Worm (Caenorhabditis elegans): Measurements from ENCODE around the gene ZK180.8.

The ZK180.8 gene

ce11 chrIV:4542972-4543371, 31.4 kb upstream of the ZK180.8 start:
- TF ChIP-seq pes-1 (GFP tag; IDR thresholded peaks at IDR 0.05) (no peak), tra-4 (tag; optimal IDR thresholded peaks at IDR 0.05) (no peak), hmg-4 (GFP tag; optimal IDR thresholded peaks at IDR 0.05) (no peak), ama-1 (optimal IDR thresholded peaks at IDR 0.05) (no peak), tbx-37 (GFP tag; conservative IDR thresholded peaks at IDR 0.05) (no peak), flt-1 (GFP tag; IDR thresholded peaks at IDR 0.05) (no peak), tbx-11 (GFP tag; IDR thresholded peaks at IDR 0.05) (no peak), sea-1 (GFP tag; conservative IDR thresholded peaks at IDR 0.05) (no peak), ets-7 (tag; optimal IDR thresholded peaks at IDR 0.05) (no peak), ceh-13 (GFP tag; optimal IDR thresholded peaks at IDR 0.05) (no peak), aly-1 (tag; optimal IDR thresholded peaks at IDR 0.05) (no peak), hmbx-1 (tag; optimal IDR thresholded peaks at IDR 0.05) (no peak), scrt-1 (GFP tag; IDR thresholded peaks at IDR 0.05) (no peak), hnd-1 (tag; optimal IDR thresholded peaks at IDR 0.05) (no peak)

- TF ChIP-seq ceh-13 (GFP tag; optimal IDR thresholded peaks at IDR 0.05) (no peak), flt-1 (GFP tag; IDR thresholded peaks at IDR 0.05) (no peak), aly-1 (tag; optimal IDR thresholded peaks at IDR 0.05) (no peak), hmg-4 (GFP tag; optimal IDR thresholded peaks at IDR 0.05) (no peak), sea-1 (GFP tag; conservative IDR thresholded peaks at IDR 0.05) (no peak), B0310.2 (tag; optimal IDR thresholded peaks at IDR 0.05) (no peak), scrt-1 (GFP tag; IDR thresholded peaks at IDR 0.05) (no peak), ets-7 (tag; optimal IDR thresholded peaks at IDR 0.05) (no peak), tbx-37 (GFP tag; conservative IDR thresholded peaks at IDR 0.05) (no peak), pes-1 (GFP tag; IDR thresholded peaks at IDR 0.05) (no peak), hmbx-1 (tag; optimal IDR thresholded peaks at IDR 0.05) (no peak), F13C5.2 (tag; optimal IDR thresholded peaks at IDR 0.05) (no peak), tra-4 (tag; optimal IDR thresholded peaks at IDR 0.05) (no peak), ceh-36 (tag; optimal IDR thresholded peaks at IDR 0.05) (no peak), ama-1 (optimal IDR thresholded peaks at IDR 0.05) (no peak)
Observed at ce11 chrIV:4541195-4541594, 29.7 kb upstream of the ZK180.8 start.

ce11 chrIV:4538672-4539071, 27.1 kb upstream of the ZK180.8 start:
- no peak for TF ChIP-seq tbx-11 (GFP tag; IDR thresholded peaks at IDR 0.05)

ce11 chrIV:4536247-4536646, 24.7 kb upstream of the ZK180.8 start, which contains the start of gene ZK185.2:
Gene ZK185.2 (plus strand): TSS chrIV:4536547.
- TF ChIP-seq hnd-1 (tag; optimal IDR thresholded peaks at IDR 0.05) (no peak), B0310.2 (tag; optimal IDR thresholded peaks at IDR 0.05) (no peak), hmg-4 (GFP tag; optimal IDR thresholded peaks at IDR 0.05) (no peak), scrt-1 (GFP tag; IDR thresholded peaks at IDR 0.05) (no peak), ama-1 (optimal IDR thresholded peaks at IDR 0.05) (no peak), ceh-13 (GFP tag; optimal IDR thresholded peaks at IDR 0.05) (no peak), flt-1 (GFP tag; IDR thresholded peaks at IDR 0.05) (no peak), aly-1 (tag; optimal IDR thresholded peaks at IDR 0.05) (no peak), ceh-36 (tag; optimal IDR thresholded peaks at IDR 0.05) (no peak), tbx-37 (GFP tag; conservative IDR thresholded peaks at IDR 0.05) (no peak), hmbx-1 (tag; optimal IDR thresholded peaks at IDR 0.05) (no peak), pes-1 (GFP tag; IDR thresholded peaks at IDR 0.05) (no peak), tra-4 (tag; optimal IDR thresholded peaks at IDR 0.05) (no peak), sea-1 (GFP tag; conservative IDR thresholded peaks at IDR 0.05) (no peak), tbx-11 (GFP tag; IDR thresholded peaks at IDR 0.05) (no peak), F13C5.2 (tag; optimal IDR thresholded peaks at IDR 0.05) (no peak), ets-7 (tag; optimal IDR thresholded peaks at IDR 0.05) (no peak)

- no peak for TF ChIP-seq ceh-36 (tag; optimal IDR thresholded peaks at IDR 0.05)
- no peak for TF ChIP-seq hnd-1 (tag; optimal IDR thresholded peaks at IDR 0.05)
- TF ChIP-seq ceh-13 (GFP tag; optimal IDR thresholded peaks at IDR 0.05), result no peak
- TF ChIP-seq ama-1 (optimal IDR thresholded peaks at IDR 0.05), result no peak
- TF ChIP-seq B0310.2 (tag; optimal IDR thresholded peaks at IDR 0.05), result no peak
- no peak for TF ChIP-seq F13C5.2 (tag; optimal IDR thresholded peaks at IDR 0.05)
- no peak for TF ChIP-seq tra-4 (tag; optimal IDR thresholded peaks at IDR 0.05)
Observed at ce11 chrIV:4533025-4533424, 21.5 kb upstream of the ZK180.8 start, which contains the start of gene ZK185.4. Gene ZK185.4 (minus strand): TSS chrIV:4533125.

- TF ChIP-seq sea-1 (GFP tag; conservative IDR thresholded peaks at IDR 0.05) (no peak), ceh-13 (GFP tag; optimal IDR thresholded peaks at IDR 0.05) (no peak), tbx-11 (GFP tag; IDR thresholded peaks at IDR 0.05) (no peak)
Observed at ce11 chrIV:4530170-4530569, 18.6 kb upstream of the ZK180.8 start, which contains the start of gene ZK185.3. Gene ZK185.3 (minus strand): TSS chrIV:4530432.

ce11 chrIV:4526724-4527123, 15.2 kb upstream of the ZK180.8 start:
- no peak for TF ChIP-seq hmbx-1 (tag; optimal IDR thresholded peaks at IDR 0.05)
- TF ChIP-seq tbx-11 (GFP tag; IDR thresholded peaks at IDR 0.05), result no peak
- peak; percentile 72 for TF ChIP-seq ceh-36 (tag; optimal IDR thresholded peaks at IDR 0.05)
- no peak for TF ChIP-seq ets-7 (tag; optimal IDR thresholded peaks at IDR 0.05)
- no peak for TF ChIP-seq pes-1 (GFP tag; IDR thresholded peaks at IDR 0.05)

ce11 chrIV:4526028-4526427, 14.5 kb upstream of the ZK180.8 start:
- TF ChIP-seq B0310.2 (tag; optimal IDR thresholded peaks at IDR 0.05) (no peak), tbx-37 (GFP tag; conservative IDR thresholded peaks at IDR 0.05) (no peak), ceh-36 (tag; optimal IDR thresholded peaks at IDR 0.05) (no peak), tra-4 (tag; optimal IDR thresholded peaks at IDR 0.05) (no peak), scrt-1 (GFP tag; IDR thresholded peaks at IDR 0.05) (no peak), aly-1 (tag; optimal IDR thresholded peaks at IDR 0.05) (no peak), flt-1 (GFP tag; IDR thresholded peaks at IDR 0.05) (no peak), hnd-1 (tag; optimal IDR thresholded peaks at IDR 0.05) (no peak), hmg-4 (GFP tag; optimal IDR thresholded peaks at IDR 0.05) (no peak), pes-1 (GFP tag; IDR thresholded peaks at IDR 0.05) (no peak), sea-1 (GFP tag; conservative IDR thresholded peaks at IDR 0.05) (no peak), hmbx-1 (tag; optimal IDR thresholded peaks at IDR 0.05) (no peak), ets-7 (tag; optimal IDR thresholded peaks at IDR 0.05) (no peak), F13C5.2 (tag; optimal IDR thresholded peaks at IDR 0.05) (no peak), ama-1 (optimal IDR thresholded peaks at IDR 0.05) (no peak)

Measured in whole organism, early embryonic.